Worm (Caenorhabditis elegans): Measurements from ENCODE around the gene idhb-1.
A peak's percentile ranks its signal among the peaks of the same experiment; 100 is the strongest.

idhb-1 gene

DNA sequence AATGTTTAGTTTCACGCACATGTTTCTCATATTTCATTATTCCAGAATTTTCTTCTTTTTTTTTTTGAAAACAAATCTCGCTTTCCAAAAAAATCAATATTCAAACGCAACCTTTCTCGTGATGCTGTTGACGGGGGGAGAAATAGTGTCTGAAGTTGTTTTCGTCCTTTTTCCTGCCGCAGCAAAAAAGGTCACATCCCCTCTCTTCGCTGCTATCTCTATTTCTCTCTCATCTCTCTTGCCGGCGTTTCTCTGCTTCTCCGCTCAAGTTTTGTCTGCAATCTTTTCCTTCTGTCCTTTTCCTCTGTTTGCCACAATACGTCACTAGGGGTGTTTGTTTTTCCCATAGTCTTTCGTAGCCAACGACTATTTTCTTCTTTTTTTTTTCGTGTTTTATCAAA, 27.1 kb downstream of the idhb-1 start (continued):
- TF ChIP-seq mep-1 (tag; optimal IDR thresholded peaks at IDR 0.05) (peak; percentile 88), attf-4 (tag; optimal IDR thresholded peaks at IDR 0.05) (no peak), madf-9 (GFP tag; conservative IDR thresholded peaks at IDR 0.05) (no peak), lin-38 (GFP tag; IDR thresholded peaks at IDR 0.05) (no peak; the same call in 1 of the 2 replicates), nhr-77 (tag; optimal IDR thresholded peaks at IDR 0.05) (peak; percentile 84), F26F4.8 (GFP tag; conservative IDR thresholded peaks at IDR 0.05) (no peak), dmd-6 (GFP tag; IDR thresholded peaks at IDR 0.05) (peak; percentile 73), mxl-2 (GFP tag; conservative IDR thresholded peaks at IDR 0.05) (no peak), nhr-6 (tag; optimal IDR thresholded peaks at IDR 0.05) (peak; percentile 90), nhr-237 (tag; optimal IDR thresholded peaks at IDR 0.05) (no peak), jun-1 (tag; optimal IDR thresholded peaks at IDR 0.05) (no peak), nhr-10 (tag; optimal IDR thresholded peaks at IDR 0.05) (no peak), Y48G9A.11 (GFP tag; IDR thresholded peaks at IDR 0.05) (no peak), snpc-4 (tag; optimal IDR thresholded peaks at IDR 0.05) (no peak), zag-1 (tag; optimal IDR thresholded peaks at IDR 0.05) (no peak), aly-2 (tag; optimal IDR thresholded peaks at IDR 0.05) (no peak), skn-1 (tag; optimal IDR thresholded peaks at IDR 0.05) (no peak), php-3 (GFP tag; IDR thresholded peaks at IDR 0.05) (no peak), lin-29 (GFP tag; IDR thresholded peaks at IDR 0.05) (no peak), F10B5.3 (tag; optimal IDR thresholded peaks at IDR 0.05) (no peak), ceh-32 (tag; optimal IDR thresholded peaks at IDR 0.05; ENCODE audit: poor library complexity) (no peak), pqm-1 (tag; optimal IDR thresholded peaks at IDR 0.05) (no peak), pha-4 (GFP tag; IDR thresholded peaks at IDR 0.05) (0 out of 2 replicates have a peak, but pooled peaks have one; percentile 29), pha-4 (tag; optimal IDR thresholded peaks at IDR 0.05) (peak; percentile 93), zfp-2 (tag; optimal IDR thresholded peaks at IDR 0.05) (no peak), nhr-28 (tag; optimal IDR thresholded peaks at IDR 0.05) (peak; percentile 96), lin-39 (tag; optimal IDR thresholded peaks at IDR 0.05) (no peak), hmg-1.1 (GFP tag; IDR thresholded peaks at IDR 0.05) (peak; percentile 74), T26A8.4 (GFP tag; IDR thresholded peaks at IDR 0.05) (peak; percentile 50; the same call in 1 of the 2 replicates), ZK337.2 (GFP tag; IDR thresholded peaks at IDR 0.05) (no peak), nhr-76 (tag; optimal IDR thresholded peaks at IDR 0.05) (no peak)

DNA sequence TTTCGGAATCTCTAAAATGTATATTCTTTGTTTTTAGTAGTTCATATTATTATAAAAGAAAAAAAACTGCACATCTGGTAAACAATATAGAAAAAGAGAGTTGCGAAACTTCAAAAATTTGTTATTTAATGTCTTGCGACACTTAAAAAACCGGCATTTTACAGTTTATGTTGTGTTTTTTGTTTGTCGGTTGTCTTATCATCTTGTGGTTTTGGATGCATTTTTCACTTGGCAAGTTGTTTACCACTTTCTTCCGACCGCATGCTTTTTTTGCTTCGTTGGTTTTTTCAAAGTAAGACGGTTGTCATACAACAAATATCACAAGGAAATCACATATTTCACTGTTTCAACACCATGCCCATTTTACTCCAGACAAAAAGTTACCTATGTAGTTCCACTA, 28.2 kb downstream of the idhb-1 start:
- TF ChIP-seq mep-1 (tag; optimal IDR thresholded peaks at IDR 0.05) (no peak), mdl-1 (tag; optimal IDR thresholded peaks at IDR 0.05) (peak in 1 of 2 experiments; percentile 58), nhr-77 (tag; optimal IDR thresholded peaks at IDR 0.05) (peak; percentile 43), hlh-11 (tag; optimal IDR thresholded peaks at IDR 0.05) (peak; percentile 2), dve-1 (tag; optimal IDR thresholded peaks at IDR 0.05; ENCODE audit: insufficient read depth) (peak; percentile 74), daf-8 (GFP tag; IDR thresholded peaks at IDR 0.05) (no peak), ztf-7 (tag; optimal IDR thresholded peaks at IDR 0.05) (no peak), nhr-28 (tag; optimal IDR thresholded peaks at IDR 0.05) (peak; percentile 38), F10B5.3 (tag; optimal IDR thresholded peaks at IDR 0.05) (no peak), daf-16 (GFP tag; optimal IDR thresholded peaks at IDR 0.05) (no peak), daf-16 (tag; optimal IDR thresholded peaks at IDR 0.05) (peak; percentile 98), hlh-30 (tag; optimal IDR thresholded peaks at IDR 0.05; ENCODE audit: insufficient read depth) (peak; percentile 77), dmd-6 (GFP tag; IDR thresholded peaks at IDR 0.05) (0 out of 2 replicates have a peak, but pooled peaks have one; percentile 17), unc-62 (GFP tag; optimal IDR thresholded peaks at IDR 0.05 in 1 of 2) (peak in 1 of 2 experiments; percentile 65), unc-62 (tag; optimal IDR thresholded peaks at IDR 0.05) (no peak)

Measured in whole organism, L4 larva.